Fruit fly (Drosophila melanogaster): ENCODE results near the gene Jhbp2.

DNA sequence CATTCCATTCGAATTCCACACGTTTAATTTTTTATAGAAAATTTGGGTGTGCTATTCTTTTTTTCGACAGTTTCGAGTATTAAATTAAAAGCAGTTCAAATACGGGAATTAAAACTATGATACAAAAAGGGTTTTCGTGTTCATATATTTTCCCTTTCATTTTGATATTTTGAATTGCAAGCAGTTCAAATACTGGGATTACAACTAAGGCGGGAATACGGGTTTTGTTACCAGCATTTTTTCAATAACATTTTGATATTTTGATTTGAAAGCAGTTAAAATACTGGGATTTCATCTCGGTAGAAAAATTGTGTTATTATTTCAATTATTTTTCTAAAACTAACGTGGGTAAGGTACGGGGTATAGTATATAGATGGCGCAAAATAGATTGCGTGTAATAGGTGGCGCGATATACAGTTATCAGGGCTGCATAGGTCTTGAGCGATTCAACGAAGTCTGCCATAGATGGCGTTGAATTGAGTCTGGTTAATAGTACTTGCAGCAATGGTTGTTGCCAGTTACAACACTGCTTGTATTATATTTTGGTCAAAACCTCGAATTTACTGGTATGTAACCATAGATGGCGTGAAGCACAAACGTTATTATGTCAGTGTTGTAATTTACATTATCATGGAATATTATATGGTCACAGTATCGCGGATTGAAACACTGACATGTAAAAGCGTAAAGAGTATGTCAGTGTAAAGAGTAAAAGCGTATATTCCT, 9.4 kb upstream of the Jhbp2 start:
- no peak for TF ChIP-seq Dll (optimal IDR thresholded peaks at IDR 0.05)
- TF ChIP-seq CG8478 (optimal IDR thresholded peaks at IDR 0.05) = no peak
- no peak for TF ChIP-seq usp (GFP tag; optimal IDR thresholded peaks at IDR 0.05)
- no peak for TF ChIP-seq EcR (GFP tag; optimal IDR thresholded peaks at IDR 0.05)
- TF ChIP-seq psq (optimal IDR thresholded peaks at IDR 0.05) = no peak

Measured in whole organism.